Worm (Caenorhabditis elegans): ENCODE measurements around the gene glr-5.

glr-5 gene

ce11 chrV:8716175-8716574 is at the start of gene glr-5:
glr-5 (plus strand) TSS chrV:8716495.
- TF ChIP-seq med-1 (GFP tag; optimal IDR thresholded peaks at IDR 0.05; ENCODE audit: insufficient read depth) (no peak), tab-1 (GFP tag; IDR thresholded peaks at IDR 0.05) (no peak), ref-1 (GFP tag; conservative IDR thresholded peaks at IDR 0.05) (no peak), ztf-23 (GFP tag; IDR thresholded peaks at IDR 0.05) (no peak), flt-1 (GFP tag; IDR thresholded peaks at IDR 0.05) (no peak), cog-1 (tag; optimal IDR thresholded peaks at IDR 0.05) (no peak), ztf-29 (GFP tag; IDR thresholded peaks at IDR 0.05) (no peak), klf-2 (GFP tag; conservative IDR thresholded peaks at IDR 0.05) (no peak), T22C8.4 (GFP tag; IDR thresholded peaks at IDR 0.05) (no peak)

DNA sequence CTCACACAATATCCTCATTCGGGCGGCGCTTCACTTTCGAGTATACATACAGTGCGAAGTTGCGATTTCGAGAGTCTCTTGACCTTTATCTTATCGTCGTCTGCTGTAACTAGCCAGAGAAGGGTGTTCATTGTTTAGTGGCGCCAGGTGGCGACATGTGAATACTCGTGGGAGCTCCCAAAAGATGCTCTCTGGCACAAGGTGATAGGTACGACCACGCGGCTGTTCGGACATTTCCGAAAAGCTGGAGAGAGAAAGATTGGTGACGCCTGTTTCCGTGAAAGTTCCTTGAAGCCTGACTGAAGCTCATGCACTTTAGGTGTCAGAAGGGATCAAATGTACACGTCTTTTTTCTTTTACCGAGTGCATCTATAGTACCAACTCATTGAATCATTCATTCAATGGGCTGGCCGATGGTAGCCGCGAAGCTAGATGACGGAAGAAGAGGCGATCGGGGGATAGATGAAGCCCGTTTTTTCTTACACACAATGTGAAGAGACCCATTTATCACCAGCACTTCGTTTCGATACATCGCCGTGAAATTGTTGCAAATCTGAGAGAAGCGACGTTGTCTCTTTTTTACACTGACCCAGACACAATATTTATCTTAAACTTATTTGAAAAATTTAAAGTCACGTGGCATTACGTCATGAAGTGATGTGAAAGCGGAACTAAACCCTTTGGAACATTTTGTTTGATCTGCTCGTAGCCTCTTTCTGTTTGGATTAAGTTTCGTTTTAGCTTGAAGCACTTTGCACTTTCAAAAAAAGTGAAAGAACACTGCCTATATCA is 48.9 kb upstream of the glr-5 start:
- TF ChIP-seq flt-1 (GFP tag; IDR thresholded peaks at IDR 0.05) (no peak), T22C8.4 (GFP tag; IDR thresholded peaks at IDR 0.05) (no peak), klf-2 (GFP tag; conservative IDR thresholded peaks at IDR 0.05) (no peak), cog-1 (tag; optimal IDR thresholded peaks at IDR 0.05) (no peak), ztf-23 (GFP tag; IDR thresholded peaks at IDR 0.05) (no peak), ztf-29 (GFP tag; IDR thresholded peaks at IDR 0.05) (no peak), ref-1 (GFP tag; conservative IDR thresholded peaks at IDR 0.05) (no peak), tab-1 (GFP tag; IDR thresholded peaks at IDR 0.05) (no peak), med-1 (GFP tag; optimal IDR thresholded peaks at IDR 0.05; ENCODE audit: insufficient read depth) (no peak)

DNA sequence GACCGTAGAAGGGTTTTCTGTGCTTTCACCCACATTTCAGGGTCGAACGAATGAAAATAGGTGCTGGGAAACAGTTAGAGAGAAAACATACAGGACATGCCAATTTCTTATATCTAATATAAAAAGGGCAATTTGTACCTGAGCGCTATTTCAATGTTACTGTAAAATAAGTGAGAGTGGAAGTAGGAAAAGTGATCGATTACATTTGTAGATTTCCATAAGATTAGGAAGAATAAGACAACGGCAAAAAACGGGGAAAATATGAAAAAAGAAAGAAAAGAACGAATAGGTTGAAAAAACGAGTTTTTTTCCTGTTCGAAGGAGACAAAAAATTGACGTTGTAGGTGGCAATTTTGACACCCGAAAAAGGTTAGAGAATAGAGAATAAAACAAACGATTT is 48.1 kb upstream of the glr-5 start:
- TF ChIP-seq med-1 (GFP tag; optimal IDR thresholded peaks at IDR 0.05; ENCODE audit: insufficient read depth) = no peak
- TF ChIP-seq ref-1 (GFP tag; conservative IDR thresholded peaks at IDR 0.05) = no peak
- no peak for TF ChIP-seq ztf-23 (GFP tag; IDR thresholded peaks at IDR 0.05)
- no peak for TF ChIP-seq flt-1 (GFP tag; IDR thresholded peaks at IDR 0.05)
- no peak for TF ChIP-seq klf-2 (GFP tag; conservative IDR thresholded peaks at IDR 0.05)
- TF ChIP-seq T22C8.4 (GFP tag; IDR thresholded peaks at IDR 0.05) = no peak
- TF ChIP-seq tab-1 (GFP tag; IDR thresholded peaks at IDR 0.05) = no peak
- TF ChIP-seq cog-1 (tag; optimal IDR thresholded peaks at IDR 0.05) = no peak
- no peak for TF ChIP-seq ztf-29 (GFP tag; IDR thresholded peaks at IDR 0.05)

DNA sequence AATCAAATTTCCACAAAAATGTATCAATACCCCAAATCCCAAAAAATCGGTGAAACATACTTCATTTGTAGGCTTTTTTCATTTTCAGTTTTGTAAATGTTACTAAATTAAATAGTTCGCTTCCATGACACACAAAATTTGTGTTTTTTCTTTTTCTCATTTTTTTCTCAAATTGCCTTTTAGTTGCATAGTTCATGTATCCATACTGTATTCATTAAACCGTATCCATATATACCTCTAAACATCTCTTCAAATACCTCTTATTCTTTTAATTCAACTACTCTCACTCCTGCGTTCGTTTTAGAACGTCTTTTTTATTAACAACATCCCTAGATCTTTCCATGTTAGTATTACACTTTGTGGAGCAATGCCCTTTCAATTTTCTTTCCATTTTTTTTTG is 45.5 kb upstream of the glr-5 start:
- TF ChIP-seq tab-1 (GFP tag; IDR thresholded peaks at IDR 0.05) = no peak
- no peak for TF ChIP-seq med-1 (GFP tag; optimal IDR thresholded peaks at IDR 0.05; ENCODE audit: insufficient read depth)
- TF ChIP-seq cog-1 (tag; optimal IDR thresholded peaks at IDR 0.05) = no peak
- no peak for TF ChIP-seq ztf-29 (GFP tag; IDR thresholded peaks at IDR 0.05)
- TF ChIP-seq flt-1 (GFP tag; IDR thresholded peaks at IDR 0.05) = no peak
- no peak for TF ChIP-seq klf-2 (GFP tag; conservative IDR thresholded peaks at IDR 0.05)
- no peak for TF ChIP-seq ztf-23 (GFP tag; IDR thresholded peaks at IDR 0.05)
- no peak for TF ChIP-seq ref-1 (GFP tag; conservative IDR thresholded peaks at IDR 0.05)
- TF ChIP-seq T22C8.4 (GFP tag; IDR thresholded peaks at IDR 0.05) = no peak

DNA sequence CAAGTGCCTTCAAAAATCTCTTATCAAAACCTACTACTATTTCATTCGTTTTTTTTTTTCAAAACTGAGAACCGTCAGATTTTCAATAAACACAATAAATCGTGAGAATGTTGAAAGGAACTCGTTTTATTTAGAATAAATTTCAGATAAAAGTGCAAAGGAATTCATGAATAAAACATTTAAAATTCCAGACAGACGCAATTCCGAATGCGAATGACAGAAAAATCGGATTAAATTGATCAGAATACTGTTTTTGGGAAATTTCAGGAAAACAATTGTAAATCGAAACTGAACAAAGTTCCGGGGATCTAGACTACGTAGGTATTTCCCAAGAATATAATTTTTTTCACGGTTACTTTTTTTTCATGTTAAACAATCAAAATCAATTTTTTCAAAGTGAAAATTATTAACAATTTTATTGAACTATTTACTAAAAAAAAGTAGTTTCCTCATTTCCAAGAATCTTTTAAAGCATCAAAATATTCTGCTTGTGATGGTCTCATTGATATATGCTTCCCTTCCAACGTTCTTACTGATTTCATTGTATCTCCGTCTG is 44.6 kb upstream of the glr-5 start:
- TF ChIP-seq klf-2 (GFP tag; conservative IDR thresholded peaks at IDR 0.05) (no peak), med-1 (GFP tag; optimal IDR thresholded peaks at IDR 0.05; ENCODE audit: insufficient read depth) (no peak), ztf-29 (GFP tag; IDR thresholded peaks at IDR 0.05) (no peak), ztf-23 (GFP tag; IDR thresholded peaks at IDR 0.05) (no peak), cog-1 (tag; optimal IDR thresholded peaks at IDR 0.05) (no peak), flt-1 (GFP tag; IDR thresholded peaks at IDR 0.05) (no peak)

ce11 chrV:8673498-8673897 is 42.8 kb upstream of the glr-5 start, which contains the start of gene ZC190.5:
ZC190.5 (minus strand) TSS chrV:8673598.
- TF ChIP-seq ztf-23 (GFP tag; IDR thresholded peaks at IDR 0.05) = no peak
- TF ChIP-seq ztf-29 (GFP tag; IDR thresholded peaks at IDR 0.05) = no peak
- no peak for TF ChIP-seq tab-1 (GFP tag; IDR thresholded peaks at IDR 0.05)
- TF ChIP-seq ref-1 (GFP tag; conservative IDR thresholded peaks at IDR 0.05) = no peak
- no peak for TF ChIP-seq cog-1 (tag; optimal IDR thresholded peaks at IDR 0.05)
- TF ChIP-seq med-1 (GFP tag; optimal IDR thresholded peaks at IDR 0.05; ENCODE audit: insufficient read depth) = no peak
- TF ChIP-seq flt-1 (GFP tag; IDR thresholded peaks at IDR 0.05) = no peak
- TF ChIP-seq klf-2 (GFP tag; conservative IDR thresholded peaks at IDR 0.05) = no peak
- TF ChIP-seq T22C8.4 (GFP tag; IDR thresholded peaks at IDR 0.05) = no peak

- TF ChIP-seq med-1 (GFP tag; optimal IDR thresholded peaks at IDR 0.05; ENCODE audit: insufficient read depth) = no peak
- no peak for TF ChIP-seq ref-1 (GFP tag; conservative IDR thresholded peaks at IDR 0.05)
- TF ChIP-seq ztf-23 (GFP tag; IDR thresholded peaks at IDR 0.05) = no peak
These were observed 39.1 kb upstream of the glr-5 start, which contains the start of gene ZC190.6 for ce11 chrV:8677193-8677592. ZC190.6 (minus strand) TSS chrV:8677293.

DNA sequence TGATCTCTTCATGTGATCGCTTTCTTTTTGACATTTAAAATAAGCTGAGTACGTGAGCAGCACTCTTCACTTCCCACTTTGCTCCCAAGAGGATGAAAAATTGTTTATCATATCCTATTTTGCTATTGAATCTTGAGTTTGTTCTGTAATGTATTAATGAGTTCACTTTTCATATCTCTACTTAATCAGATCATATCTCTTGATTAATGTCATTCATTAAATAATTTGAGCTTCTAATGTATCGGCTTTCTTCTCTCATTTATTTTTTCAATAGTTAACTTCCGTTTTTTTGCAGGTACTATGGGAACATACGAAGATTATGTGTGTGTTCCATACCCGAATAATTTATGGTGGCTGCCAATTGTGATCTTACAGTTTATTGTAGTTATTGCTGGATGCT is 35.2 kb upstream of the glr-5 start, which contains the start of gene ZC190.2:
TSS of gene ZC190.2 (plus strand) at position 301 of the 400 bp plus-strand sequence.
- TF ChIP-seq ztf-23 (GFP tag; IDR thresholded peaks at IDR 0.05) (no peak), klf-2 (GFP tag; conservative IDR thresholded peaks at IDR 0.05) (no peak), cog-1 (tag; optimal IDR thresholded peaks at IDR 0.05) (no peak), ztf-29 (GFP tag; IDR thresholded peaks at IDR 0.05) (no peak), tab-1 (GFP tag; IDR thresholded peaks at IDR 0.05) (no peak), med-1 (GFP tag; optimal IDR thresholded peaks at IDR 0.05; ENCODE audit: insufficient read depth) (no peak), T22C8.4 (GFP tag; IDR thresholded peaks at IDR 0.05) (no peak), ref-1 (GFP tag; conservative IDR thresholded peaks at IDR 0.05) (no peak), flt-1 (GFP tag; IDR thresholded peaks at IDR 0.05) (no peak)

DNA sequence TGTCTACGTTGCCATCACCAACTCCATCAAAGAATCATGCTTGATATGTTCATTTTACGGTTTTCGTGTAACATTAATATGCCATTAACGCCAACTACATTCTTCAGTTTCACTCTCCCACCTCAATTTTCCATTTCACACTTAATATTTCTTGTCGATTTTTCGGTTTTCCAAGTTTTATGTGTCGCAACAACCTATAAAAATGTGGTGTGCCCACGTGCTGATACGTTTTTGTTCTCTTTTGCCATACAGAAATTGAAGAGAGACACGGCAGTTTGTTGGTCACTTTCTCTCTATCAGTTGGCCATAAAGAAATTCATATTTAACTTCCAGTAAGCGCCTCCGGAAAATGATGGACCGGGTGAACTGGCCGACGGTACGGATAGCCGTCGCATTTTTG is 33.6 kb upstream of the glr-5 start, which contains the start of gene cln-3.3:
TSS of gene cln-3.3 (plus strand) at position 334 of the 400 bp plus-strand sequence.
- TF ChIP-seq ref-1 (GFP tag; conservative IDR thresholded peaks at IDR 0.05) (no peak), klf-2 (GFP tag; conservative IDR thresholded peaks at IDR 0.05) (no peak), ztf-29 (GFP tag; IDR thresholded peaks at IDR 0.05) (no peak), ztf-23 (GFP tag; IDR thresholded peaks at IDR 0.05) (no peak), tab-1 (GFP tag; IDR thresholded peaks at IDR 0.05) (no peak), flt-1 (GFP tag; IDR thresholded peaks at IDR 0.05) (no peak)
